Worm (Caenorhabditis elegans) whole organism, early embryonic: ENCODE data around the gene W01A11.1.

Experiments
- ama-1 ChIP-seq: fragments of 150-350 bp; optimal IDR thresholded peaks from 2 replicates; lab custom pipeline; 2014
- ets-7 ChIP-seq: sonication (generic microtip); optimal IDR thresholded peaks from 2 replicates; lab custom pipeline; 2016; ENCODE audit warnings: missing genotype, missing genetic modification characterization, missing compliant biosample characterization

- TF ChIP-seq ama-1 (lab: Kevin White, UChicago): no peak
- TF ChIP-seq ets-7 (tag; lab: Kevin White, UChicago): no peak
These were observed 18.5 kb downstream of the W01A11.1 start for ce11 chrV:6517305-6518224.
